Worm (Caenorhabditis elegans) whole organism, L2 larva: ENCODE measurements around the gene mdt-11.

Source experiments
- ama-1 ChIP-seq: fragments of 150-350 bp; optimal IDR thresholded peaks from 2 replicates; lab custom pipeline; 2018; ENCODE audit warnings: inconsistent platforms
- gmeb-1 ChIP-seq: fragments of 150-350 bp; optimal IDR thresholded peaks from 2 replicates; lab custom pipeline; 2014; ENCODE audit warnings: missing biosample characterization, missing genetic modification characterization
- lsy-2 ChIP-seq, 2 experiments: fragments of 150-350 bp in 1 of 2; sonication (generic microtip) in 1 of 2; optimal IDR thresholded peaks; 2 replicates each; lab custom pipeline; 2014 to 2017; ENCODE audit warnings: missing biosample characterization in 2 of 2, missing genetic modification characterization in 2 of 2
- nhr-11 ChIP-seq: fragments of 150-350 bp; optimal IDR thresholded peaks from 2 replicates; lab custom pipeline; 2014; ENCODE audit warnings: missing biosample characterization, missing genetic modification characterization
- nhr-129 ChIP-seq: fragments of 150-350 bp; optimal IDR thresholded peaks from 2 replicates; lab custom pipeline; 2014; ENCODE audit warnings: missing biosample characterization, missing genetic modification characterization
- nhr-23 ChIP-seq: fragments of 150-350 bp; optimal IDR thresholded peaks from 2 replicates; lab custom pipeline; 2014; ENCODE audit warnings: missing biosample characterization, missing genetic modification reagents, missing genetic modification characterization
- snpc-4 ChIP-seq: fragments of 150-350 bp; optimal IDR thresholded peaks from 2 replicates; lab custom pipeline; 2014; ENCODE audit warnings: missing biosample characterization, missing genetic modification characterization

DNA sequence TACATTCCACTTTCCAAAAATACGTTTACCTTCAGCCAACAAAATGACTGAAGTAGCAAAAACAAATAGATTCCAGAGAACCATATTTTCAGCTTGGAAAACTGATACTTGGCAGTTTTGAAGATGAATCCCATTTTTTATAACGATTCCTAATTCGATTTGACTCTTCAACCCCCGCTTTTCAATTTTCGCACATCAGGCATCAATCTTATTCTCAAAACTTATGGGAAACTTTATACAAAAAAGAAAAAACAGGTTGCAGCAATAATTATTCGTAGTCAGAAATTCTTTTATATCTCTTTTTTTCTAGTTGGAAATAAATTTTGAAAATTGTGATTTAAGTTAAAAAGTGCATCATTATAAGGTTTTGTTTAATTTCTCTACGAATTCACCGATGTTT is 40.8 kb downstream of the mdt-11 start, which contains the start of gene C45G9.10:
- TF ChIP-seq snpc-4 (tag; lab: Kevin White, UChicago) (no peak), ama-1 (lab: Kevin White, UChicago) (no peak), nhr-129 (tag; lab: Kevin White, UChicago) (no peak), nhr-11 (tag; lab: Kevin White, UChicago) (no peak), lsy-2 (tag; optimal IDR thresholded peaks at IDR 0.05; lab: Kevin White, UChicago) (no peak), nhr-23 (tag; lab: Kevin White, UChicago) (no peak), gmeb-1 (tag; lab: Kevin White, UChicago) (no peak)
